Fruit fly (Drosophila melanogaster): Measurements from ENCODE around the gene CG13693.

The CG13693 gene

dm6 chr2L:223351-223750 is 8.9 kb upstream of the CG13693 start (continued):
- peak; percentile 74 for TF ChIP-seq CG2120 (GFP tag; optimal IDR thresholded peaks at IDR 0.05)
- TF ChIP-seq CG10959 (GFP tag; IDR thresholded peaks at IDR 0.05): peak; percentile 91
- TF ChIP-seq sima (GFP tag; optimal IDR thresholded peaks at IDR 0.05): peak; percentile 55
- TF ChIP-seq CG2199 (GFP tag; IDR thresholded peaks at IDR 0.05): peak; percentile 87
- TF ChIP-seq fd96Cb (tag; optimal IDR thresholded peaks at IDR 0.05): peak; percentile 87
- TF ChIP-seq pzg (GFP tag; optimal IDR thresholded peaks at IDR 0.05): no peak
- TF ChIP-seq CG12659 (GFP tag; optimal IDR thresholded peaks at IDR 0.05): peak; percentile 75
- no peak for TF ChIP-seq CG7928 (GFP tag; optimal IDR thresholded peaks at IDR 0.05)
- TF ChIP-seq Myb (GFP tag; optimal IDR thresholded peaks at IDR 0.05): peak; percentile 65
- TF ChIP-seq CG16815 (GFP tag; optimal IDR thresholded peaks at IDR 0.05): peak; percentile 80
- TF ChIP-seq Asciz (GFP tag; optimal IDR thresholded peaks at IDR 0.05): peak; percentile 90
- TF ChIP-seq tna (GFP tag; IDR thresholded peaks at IDR 0.05; ENCODE audit: partially characterized antibody): no peak
- TF ChIP-seq h (optimal IDR thresholded peaks at IDR 0.05): no peak
- TF ChIP-seq Vsx1 (GFP tag; optimal IDR thresholded peaks at IDR 0.05): peak; percentile 83
- TF ChIP-seq CG31365 (tag; optimal IDR thresholded peaks at IDR 0.05): peak; percentile 23
- no peak for TF ChIP-seq MESR4 (GFP tag; optimal IDR thresholded peaks at IDR 0.05)
- peak; percentile 90 for TF ChIP-seq unpg (GFP tag; optimal IDR thresholded peaks at IDR 0.05)
- no peak for TF ChIP-seq Elba2 (GFP tag; optimal IDR thresholded peaks at IDR 0.05)
- TF ChIP-seq CG10462 (GFP tag; optimal IDR thresholded peaks at IDR 0.05): peak; percentile 85
- TF ChIP-seq lmd (GFP tag; IDR thresholded peaks at IDR 0.05): peak; percentile 82
- TF ChIP-seq Rfx (GFP tag; IDR thresholded peaks at IDR 0.05): peak; percentile 79
- peak; percentile 81 for TF ChIP-seq CG4360 (GFP tag; IDR thresholded peaks at IDR 0.05)
- TF ChIP-seq gro (GFP tag; optimal IDR thresholded peaks at IDR 0.05): peak; percentile 40
- TF ChIP-seq BtbVII (GFP tag; optimal IDR thresholded peaks at IDR 0.05): no peak
- no peak for TF ChIP-seq CG4328 (GFP tag; optimal IDR thresholded peaks at IDR 0.05)
- no peak for TF ChIP-seq Deaf1 (tag; optimal IDR thresholded peaks at IDR 0.05)
- no peak for TF ChIP-seq D19B (GFP tag; optimal IDR thresholded peaks at IDR 0.05)
- peak; percentile 69 for TF ChIP-seq cato (GFP tag; optimal IDR thresholded peaks at IDR 0.05; ENCODE audit: borderline replicate concordance)
- TF ChIP-seq Nf-YC (tag; optimal IDR thresholded peaks at IDR 0.05): no peak
- TF ChIP-seq CG2875 (GFP tag; optimal IDR thresholded peaks at IDR 0.05): peak; percentile 90
- TF ChIP-seq Fer3 (tag; optimal IDR thresholded peaks at IDR 0.05): peak; percentile 66
- peak; percentile 22; the same call in 1 of the 2 replicates for TF ChIP-seq crol (GFP tag; IDR thresholded peaks at IDR 0.05)
- no peak for TF ChIP-seq Kr (GFP tag; optimal IDR thresholded peaks at IDR 0.05)
- peak; percentile 76 for TF ChIP-seq CG3065 (GFP tag; optimal IDR thresholded peaks at IDR 0.05)
- no peak for TF ChIP-seq Opbp (GFP tag; IDR thresholded peaks at IDR 0.05; ENCODE audit: partially characterized antibody)
- no peak for TF ChIP-seq CG6175 (GFP tag; IDR thresholded peaks at IDR 0.05)
- peak; percentile 97 for TF ChIP-seq vvl (GFP tag; IDR thresholded peaks at IDR 0.05)
- no peak for TF ChIP-seq BEAF-32 (GFP tag; optimal IDR thresholded peaks at IDR 0.05)
- TF ChIP-seq CG6683 (GFP tag; optimal IDR thresholded peaks at IDR 0.05): peak; percentile 43
- TF ChIP-seq Xbp1 (GFP tag; optimal IDR thresholded peaks at IDR 0.05): peak; percentile 88
- no peak for TF ChIP-seq Dfd (GFP tag; optimal IDR thresholded peaks at IDR 0.05)
- TF ChIP-seq HLHmδ (GFP tag; optimal IDR thresholded peaks at IDR 0.05): no peak
- peak; percentile 36 for TF ChIP-seq TFAM (GFP tag; optimal IDR thresholded peaks at IDR 0.05)
- peak; percentile 79 for TF ChIP-seq gt (GFP tag; IDR thresholded peaks at IDR 0.05)
- peak in 1 of 3 experiments; percentile 68 for TF ChIP-seq Stat92E (GFP tag; optimal IDR thresholded peaks at IDR 0.05)
- peak; percentile 77 for TF ChIP-seq corto (GFP tag; optimal IDR thresholded peaks at IDR 0.05)
- TF ChIP-seq Aef1 (GFP tag; IDR thresholded peaks at IDR 0.05): peak; percentile 80
- peak; percentile 68 for TF ChIP-seq trh (GFP tag; optimal IDR thresholded peaks at IDR 0.05)
- peak; percentile 87 for TF ChIP-seq CG11504 (tag; optimal IDR thresholded peaks at IDR 0.05)
- TF ChIP-seq Ets97D (GFP tag; optimal IDR thresholded peaks at IDR 0.05): peak; percentile 59
- peak; percentile 94 for TF ChIP-seq Optix (GFP tag; IDR thresholded peaks at IDR 0.05)

All from whole organism, embryonic.